Worm (Caenorhabditis elegans) whole organism, L2 larva: ENCODE results near the gene C35B1.7.

Experiments used
- F13H6.1 ChIP-seq: sonication (generic microtip); optimal IDR thresholded peaks from 2 replicates; lab custom pipeline; 2016; ENCODE audit warnings: missing genetic modification characterization, missing compliant biosample characterization
- R02D3.7 ChIP-seq: fragments of 150-350 bp; optimal IDR thresholded peaks from 2 replicates; lab custom pipeline; 2014; ENCODE audit warnings: missing biosample characterization, missing genetic modification characterization
- Y55F3AM.14 ChIP-seq: fragments of 200-800 bp; sonication (Bioruptor generic); optimal IDR thresholded peaks from 2 replicates; lab custom pipeline; 2018; ENCODE audit warnings: mild to moderate bottlenecking, missing genetic modification characterization, missing compliant biosample characterization
- ZK546.5 ChIP-seq: sonication (generic microtip); optimal IDR thresholded peaks from 2 replicates; lab custom pipeline; 2017; ENCODE audit warnings: missing biosample characterization, missing genetic modification characterization
- alr-1 ChIP-seq: fragments of 150-350 bp; optimal IDR thresholded peaks from 2 replicates; lab custom pipeline; 2014; ENCODE audit warnings: missing biosample characterization, missing genetic modification characterization
- aly-2 ChIP-seq: fragments of 150-350 bp; optimal IDR thresholded peaks from 2 replicates; lab custom pipeline; 2014; ENCODE audit warnings: missing biosample characterization, missing genetic modification characterization
- ama-1 ChIP-seq: fragments of 150-350 bp; optimal IDR thresholded peaks from 2 replicates; lab custom pipeline; 2018; ENCODE audit warnings: inconsistent platforms
- ceh-82 ChIP-seq: fragments of 150-350 bp; optimal IDR thresholded peaks from 2 replicates; lab custom pipeline; 2014; ENCODE audit warnings: missing biosample characterization, missing genetic modification characterization
- crh-2 ChIP-seq: sonication (generic microtip); optimal IDR thresholded peaks from 2 replicates; lab custom pipeline; 2017; ENCODE audit warnings: missing biosample characterization, missing genetic modification characterization
- dmd-4 ChIP-seq: sonication (generic microtip); optimal IDR thresholded peaks from 2 replicates; lab custom pipeline; 2017; ENCODE audit warnings: missing biosample characterization, missing genetic modification characterization
- elt-1 ChIP-seq: fragments of 150-350 bp; optimal IDR thresholded peaks from 2 replicates; lab custom pipeline; 2014; ENCODE audit warnings: missing biosample characterization, missing genetic modification characterization
- elt-3 ChIP-seq: sonication (generic microtip); optimal IDR thresholded peaks from 2 replicates; lab custom pipeline; 2017; ENCODE audit warnings: missing biosample characterization, missing genetic modification characterization
- fos-1 ChIP-seq: fragments of 150-350 bp; optimal IDR thresholded peaks from 2 replicates; lab custom pipeline; 2014; ENCODE audit warnings: missing biosample characterization, missing genetic modification characterization
- gmeb-1 ChIP-seq: fragments of 150-350 bp; optimal IDR thresholded peaks from 2 replicates; lab custom pipeline; 2014; ENCODE audit warnings: missing biosample characterization, missing genetic modification characterization
- lin-11 ChIP-seq: fragments of 150-350 bp; sonication (generic microtip); optimal IDR thresholded peaks from 2 replicates; lab custom pipeline; 2014; ENCODE audit warnings: missing biosample characterization, missing genetic modification characterization, inconsistent platforms, mixed read lengths
- lin-39 ChIP-seq: fragments of 150-350 bp; optimal IDR thresholded peaks from 2 replicates; lab custom pipeline; 2014; ENCODE audit warnings: missing biosample characterization, missing genetic modification reagents, missing genetic modification characterization
- lsy-2 ChIP-seq, 2 experiments: fragments of 150-350 bp in 1 of 2; sonication (generic microtip) in 1 of 2; optimal IDR thresholded peaks; 2 replicates each; lab custom pipeline; 2014 to 2017; ENCODE audit warnings: missing biosample characterization in 2 of 2, missing genetic modification characterization in 2 of 2
- mab-5 ChIP-seq: fragments of 150-350 bp; optimal IDR thresholded peaks from 2 replicates; lab custom pipeline; 2014; ENCODE audit warnings: missing biosample characterization, missing genetic modification characterization
- mbf-1 ChIP-seq: sonication (generic microtip); optimal IDR thresholded peaks from 2 replicates; lab custom pipeline; 2017; ENCODE audit warnings: missing biosample characterization, missing genetic modification characterization
- mdl-1 ChIP-seq, 2 experiments: fragments of 150-350 bp in 1 of 2; sonication (generic microtip) in 1 of 2; optimal IDR thresholded peaks; 2 replicates each; lab custom pipeline; 2017; ENCODE audit warnings: missing biosample characterization in 2 of 2, missing genetic modification characterization in 2 of 2
- nhr-10 ChIP-seq: sonication (generic microtip); optimal IDR thresholded peaks from 2 replicates; lab custom pipeline; 2017; ENCODE audit warnings: missing biosample characterization, missing genetic modification characterization
- nhr-129 ChIP-seq: fragments of 150-350 bp; optimal IDR thresholded peaks from 2 replicates; lab custom pipeline; 2014; ENCODE audit warnings: missing biosample characterization, missing genetic modification characterization
- nhr-21 ChIP-seq: fragments of 150-350 bp; optimal IDR thresholded peaks from 2 replicates; lab custom pipeline; 2014; ENCODE audit warnings: missing biosample characterization, missing genetic modification characterization
- nhr-23 ChIP-seq: fragments of 150-350 bp; optimal IDR thresholded peaks from 2 replicates; lab custom pipeline; 2014; ENCODE audit warnings: missing biosample characterization, missing genetic modification reagents, missing genetic modification characterization
- nhr-237 ChIP-seq: fragments of 150-350 bp; optimal IDR thresholded peaks from 2 replicates; lab custom pipeline; 2014; ENCODE audit warnings: missing biosample characterization, missing genetic modification characterization
- nhr-77 ChIP-seq: fragments of 150-350 bp; optimal IDR thresholded peaks from 2 replicates; lab custom pipeline; 2014; ENCODE audit warnings: missing biosample characterization, missing genetic modification characterization
- peb-1 ChIP-seq: fragments of 150-350 bp; optimal IDR thresholded peaks from 2 replicates; lab custom pipeline; 2014; ENCODE audit warnings: missing biosample characterization, missing genetic modification characterization
- sem-4 ChIP-seq: fragments of 150-350 bp; optimal IDR thresholded peaks from 2 replicates; lab custom pipeline; 2014; ENCODE audit warnings: missing biosample characterization, missing genetic modification reagents, missing genetic modification characterization
- skn-1 ChIP-seq: sonication (generic microtip); optimal IDR thresholded peaks from 2 replicates; lab custom pipeline; 2017; ENCODE audit warnings: missing biosample characterization, missing genetic modification characterization
- sma-9 ChIP-seq, 2 experiments: fragments of 150-350 bp in 1 of 2; sonication (generic microtip) in 1 of 2; optimal IDR thresholded peaks; 2 replicates each; lab custom pipeline; 2014 to 2016; ENCODE audit warnings: missing genetic modification characterization in 2 of 2, mild to moderate bottlenecking in 1 of 2, missing biosample characterization in 1 of 2, missing compliant biosample characterization in 1 of 2, missing genetic modification reagents in 1 of 2, moderate library complexity in 1 of 2
- unc-39 ChIP-seq: fragments of 150-350 bp; optimal IDR thresholded peaks from 2 replicates; lab custom pipeline; 2014; ENCODE audit warnings: missing biosample characterization, missing genetic modification characterization
- unc-55 ChIP-seq: fragments of 150-350 bp; sonication (generic microtip); optimal IDR thresholded peaks from 3 replicates; lab custom pipeline; 2014; ENCODE audit warnings: missing biosample characterization, missing genetic modification reagents, missing genetic modification characterization
- unc-62 ChIP-seq: fragments of 150-350 bp; optimal IDR thresholded peaks from 2 replicates; lab custom pipeline; 2014; ENCODE audit warnings: missing biosample characterization, missing genetic modification reagents, missing genetic modification characterization
- zag-1 ChIP-seq: fragments of 150-350 bp; optimal IDR thresholded peaks from 2 replicates; lab custom pipeline; 2014; ENCODE audit warnings: missing biosample characterization, missing genetic modification characterization
- ztf-1 ChIP-seq: fragments of 200-800 bp; sonication (Bioruptor generic); conservative IDR thresholded peaks from 2 replicates; pipeline ENCODE4 v1.3.6; 2022; ENCODE audit warnings: missing genetic modification characterization, missing compliant biosample characterization
- ztf-11 ChIP-seq: sonication (generic microtip); optimal IDR thresholded peaks from 2 replicates; lab custom pipeline; 2017; ENCODE audit warnings: missing biosample characterization, missing genetic modification characterization
- ztf-4 ChIP-seq: fragments of 150-350 bp; optimal IDR thresholded peaks from 2 replicates; lab custom pipeline; 2014; ENCODE audit warnings: missing biosample characterization, missing genetic modification characterization

C35B1.7 gene

ce11 chrIV:4093087-4093486 is 15.8 kb upstream of the C35B1.7 start (continued):
- TF ChIP-seq ceh-82 (peak; percentile 75), mbf-1 (tag; lab: Kevin White, UChicago) (no peak), sem-4 (tag; lab: Kevin White, UChicago) (peak; percentile 54), nhr-23 (tag; lab: Kevin White, UChicago) (no peak), lin-39 (tag; lab: Kevin White, UChicago) (no peak), nhr-77 (tag; lab: Kevin White, UChicago) (no peak), unc-55 (GFP tag; lab: Kevin White, UChicago) (peak; percentile 84), Y55F3AM.14 (GFP tag; lab: Kevin White, UChicago) (peak; percentile 26), lin-11 (tag; lab: Kevin White, UChicago) (peak; percentile 4), alr-1 (tag; lab: Kevin White, UChicago) (no peak), unc-62 (GFP tag; lab: Kevin White, UChicago) (no peak)

- no peak for TF ChIP-seq gmeb-1 (tag; lab: Kevin White, UChicago)
- peak; percentile 0 for TF ChIP-seq unc-55 (GFP tag; lab: Kevin White, UChicago)
- TF ChIP-seq ztf-4 (tag; lab: Kevin White, UChicago), result no peak
- no peak for TF ChIP-seq aly-2
- no peak for TF ChIP-seq ama-1 (lab: Kevin White, UChicago)
Observed at ce11 chrIV:4094364-4094763, 14.5 kb upstream of the C35B1.7 start.

- TF ChIP-seq elt-3 (tag; lab: Kevin White, UChicago) (no peak), nhr-77 (tag; lab: Kevin White, UChicago) (no peak), unc-39 (tag; lab: Kevin White, UChicago) (no peak), nhr-129 (tag; lab: Kevin White, UChicago) (peak; percentile 26), ztf-1 (GFP tag; lab: Robert Waterston, UW) (no peak)
- TF ChIP-seq, all 48 proteins: peak for 1
Observed at ce11 chrIV:4096940-4097339, 11.9 kb upstream of the C35B1.7 start.

- no peak for TF ChIP-seq peb-1 (tag; lab: Kevin White, UChicago)
- TF ChIP-seq mdl-1 (tag; optimal IDR thresholded peaks at IDR 0.05; lab: Kevin White, UChicago), result no peak
- TF ChIP-seq nhr-129 (tag; lab: Kevin White, UChicago), result peak; percentile 10
- TF ChIP-seq lsy-2 (tag; optimal IDR thresholded peaks at IDR 0.05; lab: Kevin White, UChicago), result peak in 1 of 2 experiments; percentile 13
Observed at ce11 chrIV:4099773-4100172, 9.1 kb upstream of the C35B1.7 start.

ce11 chrIV:4102720-4103119 is 6.1 kb upstream of the C35B1.7 start, which contains the start of gene ubc-1:
TSS of gene ubc-1 (plus strand) at chrIV:4103020.
- TF ChIP-seq elt-1 (tag; lab: Kevin White, UChicago) (no peak), nhr-237 (tag; lab: Kevin White, UChicago) (no peak)

ce11 chrIV:4112387-4112786 is 3.5 kb downstream of the C35B1.7 start, which contains the start of gene F49F1.14:
TSS of gene F49F1.14 (minus strand) at chrIV:4112487.
- TF ChIP-seq mab-5 (tag; lab: Kevin White, UChicago) (no peak), crh-2 (tag; lab: Kevin White, UChicago) (no peak), zag-1 (tag; lab: Kevin White, UChicago) (no peak), lin-39 (tag; lab: Kevin White, UChicago) (no peak), skn-1 (no peak)

ce11 chrIV:4114526-4114925 is 5.7 kb downstream of the C35B1.7 start, which contains the start of gene F49F1.15:
TSS of gene F49F1.15 (minus strand) at chrIV:4114626.
- no peak for TF ChIP-seq gmeb-1 (tag; lab: Kevin White, UChicago)
- no peak for TF ChIP-seq sma-9 (GFP tag; optimal IDR thresholded peaks at IDR 0.05; lab: Kevin White, UChicago)
- TF ChIP-seq sma-9 (tag; optimal IDR thresholded peaks at IDR 0.05; lab: Kevin White, UChicago), result no peak
- no peak for TF ChIP-seq nhr-77 (tag; lab: Kevin White, UChicago)
- TF ChIP-seq ama-1 (lab: Kevin White, UChicago), result no peak
- no peak for TF ChIP-seq lin-11 (tag; lab: Kevin White, UChicago)
- TF ChIP-seq crh-2 (tag; lab: Kevin White, UChicago), result no peak
- no peak for TF ChIP-seq ztf-4 (tag; lab: Kevin White, UChicago)
- no peak for TF ChIP-seq nhr-10 (tag; lab: Kevin White, UChicago)
- no peak for TF ChIP-seq fos-1 (tag; lab: Kevin White, UChicago)
- no peak for TF ChIP-seq nhr-21 (tag; lab: Kevin White, UChicago)
- no peak for TF ChIP-seq unc-39 (tag; lab: Kevin White, UChicago)
- no peak for TF ChIP-seq F13H6.1
- no peak for TF ChIP-seq mab-5 (tag; lab: Kevin White, UChicago)
- no peak for TF ChIP-seq lin-39 (tag; lab: Kevin White, UChicago)
- no peak for TF ChIP-seq alr-1 (tag; lab: Kevin White, UChicago)
- TF ChIP-seq ztf-11 (tag; lab: Kevin White, UChicago), result no peak
- no peak for TF ChIP-seq dmd-4 (tag; lab: Kevin White, UChicago)
- no peak for TF ChIP-seq elt-3 (tag; lab: Kevin White, UChicago)
- no peak for TF ChIP-seq ZK546.5
- no peak for TF ChIP-seq R02D3.7
